Fruit fly (Drosophila melanogaster): ENCODE results near the gene CG3823.
A peak's percentile ranks its signal among the peaks of the same experiment; 100 is the strongest.

CG3823 gene

dm6 chrX:6263614-6264130 lies 40.1 kb upstream of the CG3823 start (continued):
- TF ChIP-seq CG2116 (GFP tag; optimal IDR thresholded peaks at IDR 0.05) (peak; percentile 19), maf-S (GFP tag; optimal IDR thresholded peaks at IDR 0.05) (no peak), Hr78 (GFP tag; optimal IDR thresholded peaks at IDR 0.05) (peak in 1 of 2 experiments; percentile 64), CG10366 (GFP tag; IDR thresholded peaks at IDR 0.05) (no peak; the same call in 1 of the 2 replicates), zen2 (GFP tag; IDR thresholded peaks at IDR 0.05; ENCODE audit: partially characterized antibody) (no peak), Side (GFP tag; optimal IDR thresholded peaks at IDR 0.05) (peak; percentile 41), br (optimal IDR thresholded peaks at IDR 0.05) (no peak), tx (GFP tag; optimal IDR thresholded peaks at IDR 0.05) (no peak), nerfin-1 (tag; optimal IDR thresholded peaks at IDR 0.05) (peak; percentile 72), CG2889 (GFP tag; IDR thresholded peaks at IDR 0.05) (no peak), rib (GFP tag; IDR thresholded peaks at IDR 0.05) (peak; percentile 48; the same call in 1 of the 2 replicates), bowl (GFP tag; IDR thresholded peaks at IDR 0.05) (no peak), Sry-β (GFP tag; optimal IDR thresholded peaks at IDR 0.05) (no peak), vnd (GFP tag; IDR thresholded peaks at IDR 0.05; ENCODE audit: partially characterized antibody) (no peak), Neu2 (GFP tag; optimal IDR thresholded peaks at IDR 0.05; ENCODE audit: borderline replicate concordance) (no peak), gsb-n (tag; optimal IDR thresholded peaks at IDR 0.05) (no peak), sd (tag; optimal IDR thresholded peaks at IDR 0.05) (peak; percentile 97), PHDP (tag; optimal IDR thresholded peaks at IDR 0.05) (peak; percentile 81), trh (GFP tag; optimal IDR thresholded peaks at IDR 0.05) (no peak), Dip2 (GFP tag; IDR thresholded peaks at IDR 0.05) (no peak), CG5953 (GFP tag; IDR thresholded peaks at IDR 0.05) (no peak), CG8359 (GFP tag; optimal IDR thresholded peaks at IDR 0.05; ENCODE audit: borderline replicate concordance) (peak; percentile 40), CG12744 (GFP tag; optimal IDR thresholded peaks at IDR 0.05) (peak; percentile 49), sr (GFP tag; IDR thresholded peaks at IDR 0.05) (peak; percentile 15; the same call in 1 of the 3 replicates), Ets65A (GFP tag) (peak; percentile 95), CG7271 (tag; optimal IDR thresholded peaks at IDR 0.05) (no peak), CG31441 (GFP tag; IDR thresholded peaks at IDR 0.05) (peak; percentile 81), Taf1 (GFP tag; IDR thresholded peaks at IDR 0.05) (no peak), fd3F (GFP tag; optimal IDR thresholded peaks at IDR 0.05) (peak; percentile 59), CG8089 (GFP tag; optimal IDR thresholded peaks at IDR 0.05) (no peak), Sox100B (GFP tag; optimal IDR thresholded peaks at IDR 0.05) (peak; percentile 87), CG11696 (GFP tag; IDR thresholded peaks at IDR 0.05) (peak; percentile 86), CG32772 (GFP tag; IDR thresholded peaks at IDR 0.05) (no peak; the same call in 1 of the 2 replicates), Fer3 (tag; optimal IDR thresholded peaks at IDR 0.05) (peak; percentile 77), CG4282 (GFP tag; optimal IDR thresholded peaks at IDR 0.05) (no peak), caup (GFP tag; optimal IDR thresholded peaks at IDR 0.05; ENCODE audit: severe bottlenecking) (peak; percentile 82), Scr (GFP tag; IDR thresholded peaks at IDR 0.05; ENCODE audit: partially characterized antibody) (no peak), lov (optimal IDR thresholded peaks at IDR 0.05) (no peak), lov (GFP tag; IDR thresholded peaks at IDR 0.05) (no peak), Chrac-16 (GFP tag; optimal IDR thresholded peaks at IDR 0.05) (peak; percentile 39), slbo (GFP tag; IDR thresholded peaks at IDR 0.05) (peak; percentile 77), lab (GFP tag; optimal IDR thresholded peaks at IDR 0.05) (peak; percentile 90), CG9876 (GFP tag; optimal IDR thresholded peaks at IDR 0.05) (no peak), CG6254 (GFP tag; optimal IDR thresholded peaks at IDR 0.05) (peak; percentile 62), ac (GFP tag; optimal IDR thresholded peaks at IDR 0.05) (no peak), CG17186 (GFP tag; optimal IDR thresholded peaks at IDR 0.05) (peak; percentile 17), tup (GFP tag; optimal IDR thresholded peaks at IDR 0.05) (peak; percentile 20), CG14441 (GFP tag; IDR thresholded peaks at IDR 0.05) (peak; percentile 63), CG33213 (GFP tag; optimal IDR thresholded peaks at IDR 0.05) (peak; percentile 16), ham (GFP tag; IDR thresholded peaks at IDR 0.05) (no peak), CG30403 (GFP tag; optimal IDR thresholded peaks at IDR 0.05) (peak; percentile 77)

Data from whole organism, embryonic.